Worm (Caenorhabditis elegans) whole organism, midembryonic: ENCODE measurements around the gene C18F10.2.

ENCODE experiments used
- klf-2 ChIP-seq: fragments of 200-800 bp; sonication (Bioruptor generic); conservative IDR thresholded peaks from 2 replicates; pipeline ENCODE4 v1.3.6; 2022; ENCODE audit warnings: missing genetic modification reagents, missing genetic modification characterization, missing compliant biosample characterization
- med-1 ChIP-seq: sonication (generic microtip); optimal IDR thresholded peaks from 2 replicates; lab custom pipeline; 2017; ENCODE audit warnings: missing genetic modification characterization, mild to moderate bottlenecking, missing compliant biosample characterization, antibody characterized with exemption, missing genetic modification reagents; ENCODE audit not compliant: insufficient read depth

DNA sequence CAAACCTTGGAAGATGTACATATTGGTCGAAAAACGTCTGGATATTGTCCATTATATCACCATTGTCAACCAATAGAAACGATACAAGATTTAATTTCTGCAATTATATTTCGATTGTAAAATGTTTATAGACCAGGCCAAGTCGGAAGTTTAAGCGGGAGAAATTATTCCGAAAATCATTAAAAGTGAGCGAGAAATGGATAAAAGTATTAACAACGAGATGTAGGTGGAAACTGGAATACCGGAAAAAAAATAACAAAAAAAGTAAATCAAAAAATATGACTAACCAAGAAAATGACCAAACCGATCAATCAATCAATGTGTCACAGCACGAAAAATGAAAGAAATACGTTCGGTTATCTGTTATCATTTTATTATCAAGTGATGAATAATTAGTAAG, 14.2 kb downstream of the C18F10.2 start, which contains the start of gene F47D12.6:
- no peak for TF ChIP-seq med-1
- no peak for TF ChIP-seq klf-2 (GFP tag; lab: Robert Waterston, UW)
